Fruit fly (Drosophila melanogaster) S2 (cell line): ENCODE measurements around the gene CaBP1.

Source experiments
- CG8478 ChIP-seq: fragments of >200 bp; optimal IDR thresholded peaks from 2 replicates; lab custom pipeline; 2018
- CTCF ChIP-seq, 2 experiments: fragments of >200 bp; optimal IDR thresholded peaks; 2 replicates each; lab custom pipeline; 2018

dm6 chr2L:16321872-16322631 is 34.5 kb downstream of the CaBP1 start:
- TF ChIP-seq CG8478 (no peak), CTCF (optimal IDR thresholded peaks at IDR 0.05; lab: Kevin White, UChicago) (no peak)
